Fruit fly (Drosophila melanogaster): ENCODE results near the gene noi.

noi gene

dm6 chr3R:5601044-5601523 lies 9.8 kb upstream of the noi start, which contains the start of the genes kra and SecS (continued):
- no peak for TF ChIP-seq sc (optimal IDR thresholded peaks at IDR 0.05)
- no peak for TF ChIP-seq sc (GFP tag; optimal IDR thresholded peaks at IDR 0.05)
- no peak for TF ChIP-seq CG1832 (GFP tag; optimal IDR thresholded peaks at IDR 0.05)
- TF ChIP-seq Med (GFP tag), result peak; percentile 89
- no peak for TF ChIP-seq tio (GFP tag; optimal IDR thresholded peaks at IDR 0.05)
- TF ChIP-seq CG17359 (tag; optimal IDR thresholded peaks at IDR 0.05), result peak; percentile 34
- TF ChIP-seq CG4820 (GFP tag; optimal IDR thresholded peaks at IDR 0.05), result peak; percentile 57
- TF ChIP-seq pan (optimal IDR thresholded peaks at IDR 0.05), result no peak
- no peak for TF ChIP-seq pan (GFP tag; optimal IDR thresholded peaks at IDR 0.05 in 1 of 2, IDR thresholded peaks at IDR 0.05 in 1 of 2)
- TF ChIP-seq PHDP (tag; optimal IDR thresholded peaks at IDR 0.05), result peak; percentile 59
- TF ChIP-seq CTCF (GFP tag; optimal IDR thresholded peaks at IDR 0.05), result peak; percentile 60
- TF ChIP-seq sens (GFP tag), result peak; percentile 92
- TF ChIP-seq CG10959 (GFP tag; IDR thresholded peaks at IDR 0.05), result no peak
- peak; percentile 58 for TF ChIP-seq Dp (GFP tag; optimal IDR thresholded peaks at IDR 0.05)
- no peak for TF ChIP-seq CG10366 (GFP tag; IDR thresholded peaks at IDR 0.05)
- no peak for TF ChIP-seq CG6272 (GFP tag; IDR thresholded peaks at IDR 0.05)
- TF ChIP-seq Gug (GFP tag; IDR thresholded peaks at IDR 0.05), result peak; percentile 25; the same call in 1 of the 4 replicates
- no peak for TF ChIP-seq knrl (GFP tag; IDR thresholded peaks at IDR 0.05; ENCODE audit: partially characterized antibody)
- TF ChIP-seq CG17612 (GFP tag; IDR thresholded peaks at IDR 0.05), result no peak
- no peak for TF ChIP-seq dan (GFP tag; IDR thresholded peaks at IDR 0.05)
- no peak for TF ChIP-seq CG32772 (GFP tag; IDR thresholded peaks at IDR 0.05)
- no peak for TF ChIP-seq Ptx1 (GFP tag; IDR thresholded peaks at IDR 0.05)
- peak in 1 of 2 experiments; percentile 53 for TF ChIP-seq bsh (GFP tag; optimal IDR thresholded peaks at IDR 0.05)
- TF ChIP-seq CG16815 (GFP tag; optimal IDR thresholded peaks at IDR 0.05), result peak; percentile 23
- TF ChIP-seq kni (GFP tag; optimal IDR thresholded peaks at IDR 0.05), result no peak
- peak; percentile 75 for TF ChIP-seq gem (tag; optimal IDR thresholded peaks at IDR 0.05)
- no peak for TF ChIP-seq CG31365 (tag; optimal IDR thresholded peaks at IDR 0.05)
- TF ChIP-seq H2.0 (GFP tag; IDR thresholded peaks at IDR 0.05), result no peak
- peak; percentile 32 for TF ChIP-seq CG8944 (GFP tag; optimal IDR thresholded peaks at IDR 0.05)
- TF ChIP-seq CG10431 (GFP tag; optimal IDR thresholded peaks at IDR 0.05), result no peak
- TF ChIP-seq HLHmδ (GFP tag; optimal IDR thresholded peaks at IDR 0.05), result peak; percentile 80
- peak; percentile 2 for TF ChIP-seq ATbp (GFP tag; optimal IDR thresholded peaks at IDR 0.05)
- TF ChIP-seq bigmax (GFP tag; optimal IDR thresholded peaks at IDR 0.05), result peak; percentile 53
- TF ChIP-seq Elba2 (GFP tag; optimal IDR thresholded peaks at IDR 0.05), result peak; percentile 81
- no peak for TF ChIP-seq prd (optimal IDR thresholded peaks at IDR 0.05)
- TF ChIP-seq prd (GFP tag; IDR thresholded peaks at IDR 0.05), result no peak
- no peak for TF ChIP-seq Hr39 (optimal IDR thresholded peaks at IDR 0.05)
- peak; percentile 62 for TF ChIP-seq CG10654 (GFP tag; optimal IDR thresholded peaks at IDR 0.05)
- TF ChIP-seq CG12744 (GFP tag; optimal IDR thresholded peaks at IDR 0.05), result peak; percentile 21
- TF ChIP-seq CG12769 (tag; optimal IDR thresholded peaks at IDR 0.05), result no peak
- TF ChIP-seq H15 (GFP tag; IDR thresholded peaks at IDR 0.05), result no peak
- TF ChIP-seq CG18764 (GFP tag; optimal IDR thresholded peaks at IDR 0.05), result peak; percentile 27
- TF ChIP-seq sug (tag; optimal IDR thresholded peaks at IDR 0.05), result peak; percentile 37
- TF ChIP-seq D (optimal IDR thresholded peaks at IDR 0.05), result no peak
- TF ChIP-seq D (GFP tag; optimal IDR thresholded peaks at IDR 0.05), result no peak
- TF ChIP-seq dpn (GFP tag; optimal IDR thresholded peaks at IDR 0.05), result peak; percentile 67 to 68
- TF ChIP-seq seq (GFP tag; IDR thresholded peaks at IDR 0.05), result no peak
- TF ChIP-seq fd102C (GFP tag; optimal IDR thresholded peaks at IDR 0.05), result no peak
- no peak for TF ChIP-seq lmd (GFP tag; IDR thresholded peaks at IDR 0.05)
- peak; percentile 54 for TF ChIP-seq grau (tag; optimal IDR thresholded peaks at IDR 0.05)
- peak; percentile 92 for TF ChIP-seq Ets97D (GFP tag; optimal IDR thresholded peaks at IDR 0.05)
- peak; percentile 75 for TF ChIP-seq CG9817 (tag; optimal IDR thresholded peaks at IDR 0.05)
- TF ChIP-seq CG14441 (GFP tag; IDR thresholded peaks at IDR 0.05), result no peak
- peak; percentile 63 for TF ChIP-seq CG4328 (GFP tag; optimal IDR thresholded peaks at IDR 0.05)

Data from whole organism, embryonic.